Worm (Caenorhabditis elegans): ENCODE results near the gene srlf-23.

srlf-23 gene

ce11 chrV:908681-909080 is 15.3 kb upstream of the srlf-23 start:
- TF ChIP-seq ama-1 (optimal IDR thresholded peaks at IDR 0.05) (no peak), egl-27 (tag; optimal IDR thresholded peaks at IDR 0.05) (no peak), ztf-11 (tag; optimal IDR thresholded peaks at IDR 0.05) (no peak), nhr-23 (tag; optimal IDR thresholded peaks at IDR 0.05) (no peak), mab-5 (tag; optimal IDR thresholded peaks at IDR 0.05) (no peak), ceh-16 (tag; optimal IDR thresholded peaks at IDR 0.05) (no peak), blmp-1 (tag; optimal IDR thresholded peaks at IDR 0.05; ENCODE audit: insufficient read depth) (no peak), nhr-10 (tag; optimal IDR thresholded peaks at IDR 0.05) (no peak), nhr-25 (tag; optimal IDR thresholded peaks at IDR 0.05) (no peak), snpc-4 (tag; optimal IDR thresholded peaks at IDR 0.05) (no peak), nhr-129 (tag; optimal IDR thresholded peaks at IDR 0.05) (no peak), unc-55 (GFP tag; optimal IDR thresholded peaks at IDR 0.05) (no peak)

- peak; percentile 72 for TF ChIP-seq F13H6.1 (tag; optimal IDR thresholded peaks at IDR 0.05)
- TF ChIP-seq mbf-1 (tag; optimal IDR thresholded peaks at IDR 0.05) = no peak
- peak; percentile 80 for TF ChIP-seq unc-55 (GFP tag; optimal IDR thresholded peaks at IDR 0.05)
- peak in 1 of 2 experiments; percentile 4 for TF ChIP-seq mdl-1 (tag; optimal IDR thresholded peaks at IDR 0.05)
- TF ChIP-seq ztf-4 (tag; optimal IDR thresholded peaks at IDR 0.05) = peak; percentile 42
- TF ChIP-seq R02D3.7 (tag; optimal IDR thresholded peaks at IDR 0.05) = no peak
- TF ChIP-seq crh-2 (tag; optimal IDR thresholded peaks at IDR 0.05) = peak; percentile 79
- TF ChIP-seq nhr-237 (tag; optimal IDR thresholded peaks at IDR 0.05) = peak; percentile 24
- TF ChIP-seq lsy-2 (tag; optimal IDR thresholded peaks at IDR 0.05) = peak; percentile 51 to 88
- peak; percentile 19 for TF ChIP-seq egl-27 (tag; optimal IDR thresholded peaks at IDR 0.05)
- TF ChIP-seq skn-1 (tag; optimal IDR thresholded peaks at IDR 0.05) = no peak
- TF ChIP-seq snpc-4 (tag; optimal IDR thresholded peaks at IDR 0.05) = peak; percentile 59
- peak; percentile 89 for TF ChIP-seq sma-9 (GFP tag; optimal IDR thresholded peaks at IDR 0.05)
- TF ChIP-seq sma-9 (tag; optimal IDR thresholded peaks at IDR 0.05) = no peak
- TF ChIP-seq peb-1 (tag; optimal IDR thresholded peaks at IDR 0.05) = no peak
- peak; percentile 71 for TF ChIP-seq sem-4 (tag; optimal IDR thresholded peaks at IDR 0.05)
- TF ChIP-seq nhr-10 (tag; optimal IDR thresholded peaks at IDR 0.05) = no peak
- peak; percentile 62 for TF ChIP-seq C34F6.9 (tag; optimal IDR thresholded peaks at IDR 0.05)
- no peak for TF ChIP-seq elt-1 (tag; optimal IDR thresholded peaks at IDR 0.05)
- peak; percentile 71 for TF ChIP-seq nhr-25 (tag; optimal IDR thresholded peaks at IDR 0.05)
- TF ChIP-seq dmd-4 (tag; optimal IDR thresholded peaks at IDR 0.05) = no peak
- TF ChIP-seq gmeb-1 (tag; optimal IDR thresholded peaks at IDR 0.05) = peak; percentile 97
- TF ChIP-seq fos-1 (tag; optimal IDR thresholded peaks at IDR 0.05) = peak; percentile 38
- peak; percentile 69 for TF ChIP-seq nhr-129 (tag; optimal IDR thresholded peaks at IDR 0.05)
- peak; percentile 14 for TF ChIP-seq nhr-77 (tag; optimal IDR thresholded peaks at IDR 0.05)
- TF ChIP-seq lin-13 (GFP tag; optimal IDR thresholded peaks at IDR 0.05) = peak; percentile 85
- TF ChIP-seq blmp-1 (tag; optimal IDR thresholded peaks at IDR 0.05; ENCODE audit: insufficient read depth) = peak; percentile 42
- TF ChIP-seq nhr-6 (tag; optimal IDR thresholded peaks at IDR 0.05) = peak; percentile 66
- peak; percentile 26 for TF ChIP-seq mab-5 (tag; optimal IDR thresholded peaks at IDR 0.05)
- no peak for TF ChIP-seq alr-1 (tag; optimal IDR thresholded peaks at IDR 0.05)
- peak; percentile 69 for TF ChIP-seq nhr-21 (tag; optimal IDR thresholded peaks at IDR 0.05)
- TF ChIP-seq sma-3 (GFP tag; optimal IDR thresholded peaks at IDR 0.05) = peak; percentile 85
Observed at ce11 chrV:904232-904983, 11.1 kb upstream of the srlf-23 start, which contains the start of gene trm-2A. trm-2A (plus strand) TSS chrV:904963.

DNA sequence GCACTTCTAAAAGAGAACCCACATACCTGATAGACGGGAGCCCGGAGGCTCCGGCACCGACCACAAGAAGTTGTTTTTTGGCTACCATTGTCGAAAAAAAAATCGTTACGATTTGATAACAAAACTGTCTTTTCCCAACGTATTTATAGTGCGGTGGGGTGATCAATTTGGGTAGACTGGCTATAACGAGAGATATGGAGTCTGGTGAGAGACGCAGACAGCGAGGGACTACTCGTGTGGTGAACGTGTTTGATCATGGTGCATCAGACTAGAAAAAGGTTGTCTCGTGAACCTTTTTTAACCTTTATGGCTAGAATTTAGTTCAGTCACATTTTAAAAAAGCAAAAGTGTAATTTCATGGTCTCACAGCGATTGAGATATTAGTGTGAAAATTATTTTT is 10.1 kb upstream of the srlf-23 start, which contains the start of gene fmo-5:
Gene fmo-5 (minus strand): TSS at position 206 of the 400 bp plus-strand sequence.
- TF ChIP-seq dmd-4 (tag; optimal IDR thresholded peaks at IDR 0.05) = no peak
- peak; percentile 12 for TF ChIP-seq fos-1 (tag; optimal IDR thresholded peaks at IDR 0.05)
- peak; percentile 62 for TF ChIP-seq nhr-25 (tag; optimal IDR thresholded peaks at IDR 0.05)
- TF ChIP-seq mdl-1 (tag; optimal IDR thresholded peaks at IDR 0.05) = peak; percentile 38 to 56
- peak; percentile 57 for TF ChIP-seq nhr-21 (tag; optimal IDR thresholded peaks at IDR 0.05)
- TF ChIP-seq F13H6.1 (tag; optimal IDR thresholded peaks at IDR 0.05) = peak; percentile 30
- no peak for TF ChIP-seq nhr-12 (tag; optimal IDR thresholded peaks at IDR 0.05)
- TF ChIP-seq nhr-10 (tag; optimal IDR thresholded peaks at IDR 0.05) = no peak
- TF ChIP-seq ZK546.5 (tag; optimal IDR thresholded peaks at IDR 0.05) = no peak
- peak; percentile 62 for TF ChIP-seq gmeb-1 (tag; optimal IDR thresholded peaks at IDR 0.05)
- no peak for TF ChIP-seq ztf-4 (tag; optimal IDR thresholded peaks at IDR 0.05)
- TF ChIP-seq unc-55 (GFP tag; optimal IDR thresholded peaks at IDR 0.05) = no peak
- TF ChIP-seq crh-2 (tag; optimal IDR thresholded peaks at IDR 0.05) = peak; percentile 71
- TF ChIP-seq sma-9 (GFP tag; optimal IDR thresholded peaks at IDR 0.05) = peak; percentile 69
- TF ChIP-seq sma-9 (tag; optimal IDR thresholded peaks at IDR 0.05) = no peak
- TF ChIP-seq nhr-129 (tag; optimal IDR thresholded peaks at IDR 0.05) = peak; percentile 27
- TF ChIP-seq sma-3 (GFP tag; optimal IDR thresholded peaks at IDR 0.05) = peak; percentile 40
